Fruit fly (Drosophila melanogaster) whole organism, adult: ENCODE measurements around the gene mei-217.

ENCODE experiments used
- CG11617 ChIP-seq: fragments of 200-800 bp; sonication (Bioruptor generic); optimal IDR thresholded peaks from 2 replicates; lab custom pipeline; 2017; ENCODE audit warnings: mild to moderate bottlenecking, missing biosample characterization, missing genetic modification reagents, missing genetic modification characterization
- CG12768 ChIP-seq: fragments of 200-800 bp; sonication (Bioruptor generic); optimal IDR thresholded peaks from 2 replicates; lab custom pipeline; 2017; ENCODE audit warnings: missing biosample characterization, missing genetic modification characterization, mild to moderate bottlenecking, moderate library complexity, missing genetic modification reagents
- CG14711 ChIP-seq: fragments of 200-800 bp; sonication (Bioruptor generic); optimal IDR thresholded peaks from 2 replicates; lab custom pipeline; 2018; ENCODE audit warnings: missing biosample characterization, mild to moderate bottlenecking, missing genetic modification characterization, moderate library complexity
- CG1620 ChIP-seq: fragments of 200-800 bp; sonication (Bioruptor generic); optimal IDR thresholded peaks from 2 replicates; lab custom pipeline; 2016; ENCODE audit warnings: missing biosample characterization, missing genetic modification characterization
- CG33017 ChIP-seq: fragments of 200-800 bp; sonication (Bioruptor generic); optimal IDR thresholded peaks from 2 replicates; lab custom pipeline; 2018; ENCODE audit warnings: missing biosample characterization, mild to moderate bottlenecking, missing genetic modification characterization, moderate library complexity
- CG5204 ChIP-seq: fragments of 200-800 bp; sonication (Bioruptor generic); optimal IDR thresholded peaks from 2 replicates; lab custom pipeline; 2016; ENCODE audit warnings: missing biosample characterization, missing genetic modification characterization
- CG7045 ChIP-seq: fragments of 200-800 bp; sonication (Bioruptor generic); optimal IDR thresholded peaks from 2 replicates; lab custom pipeline; 2017; ENCODE audit warnings: missing biosample characterization, mild to moderate bottlenecking, missing genetic modification characterization
- CG7101 ChIP-seq: fragments of 200-800 bp; sonication (Bioruptor generic); optimal IDR thresholded peaks from 2 replicates; lab custom pipeline; 2018; ENCODE audit warnings: missing biosample characterization, mild to moderate bottlenecking, missing genetic modification characterization, moderate library complexity
- Clk ChIP-seq: fragments of 200-800 bp; sonication (Bioruptor generic); optimal IDR thresholded peaks from 2 replicates; lab custom pipeline; 2017; ENCODE audit warnings: missing biosample characterization, missing genetic modification characterization
- Crg-1 ChIP-seq: fragments of 200-800 bp; sonication (Bioruptor generic); optimal IDR thresholded peaks from 2 replicates; lab custom pipeline; 2016; ENCODE audit warnings: missing biosample characterization, missing genetic modification characterization
- Hr96 ChIP-seq: fragments of 200-800 bp; sonication (Bioruptor generic); optimal IDR thresholded peaks from 2 replicates; lab custom pipeline; 2016; ENCODE audit warnings: missing biosample characterization, missing genetic modification characterization
- Mnt ChIP-seq: fragments of 200-800 bp; sonication (Bioruptor generic); optimal IDR thresholded peaks from 2 replicates; lab custom pipeline; 2016; ENCODE audit warnings: missing biosample characterization, mild to moderate bottlenecking, missing genetic modification characterization
- bab1 ChIP-seq: fragments of 200-800 bp; sonication (Bioruptor generic); optimal IDR thresholded peaks from 3 replicates; lab custom pipeline; 2019; ENCODE audit warnings: missing biosample characterization, mild to moderate bottlenecking, missing genetic modification characterization, moderate library complexity
- cic ChIP-seq: fragments of 200-800 bp; sonication (Bioruptor generic); optimal IDR thresholded peaks from 2 replicates; lab custom pipeline; 2017; ENCODE audit warnings: missing biosample characterization, mild to moderate bottlenecking, missing genetic modification characterization, moderate library complexity
- cnc ChIP-seq, 2 experiments: fragments of >200 bp; optimal IDR thresholded peaks; 2 replicates each; lab custom pipeline; 2017
- kay ChIP-seq: fragments of 200-800 bp; sonication (Bioruptor generic); peaks from one replicate; lab custom pipeline; 2016; ENCODE audit warnings: missing biosample characterization, missing genetic modification characterization, borderline replicate concordance
- ovo ChIP-seq: fragments of 200-800 bp; sonication (Bioruptor generic); optimal IDR thresholded peaks from 2 replicates; lab custom pipeline; 2016; ENCODE audit warnings: missing biosample characterization, missing genetic modification characterization
- pad ChIP-seq: fragments of 200-800 bp; sonication (Bioruptor generic); optimal IDR thresholded peaks from 3 replicates; lab custom pipeline; 2017; ENCODE audit warnings: missing biosample characterization, missing genetic modification characterization, mild to moderate bottlenecking, moderate library complexity, missing genetic modification reagents
- tj ChIP-seq: fragments of 200-800 bp; sonication (Bioruptor generic); optimal IDR thresholded peaks from 3 replicates; lab custom pipeline; 2017; ENCODE audit warnings: missing biosample characterization, mild to moderate bottlenecking, missing genetic modification characterization, moderate library complexity
- toe ChIP-seq: fragments of 200-800 bp; sonication (Bioruptor generic); optimal IDR thresholded peaks from 2 replicates; lab custom pipeline; 2016; ENCODE audit warnings: missing biosample characterization, missing genetic modification characterization

mei-217 gene

dm6 chrX:17093431-17093830 is 49.4 kb downstream of the mei-217 start:
- TF ChIP-seq pad (no peak), cnc (optimal IDR thresholded peaks at IDR 0.05; lab: Kevin White, UChicago) (no peak), Mnt (GFP tag; lab: Kevin White, UChicago) (no peak), CG12768 (no peak), tj (GFP tag; lab: Kevin White, UChicago) (no peak), CG14711 (tag; lab: Kevin White, UChicago) (no peak), Clk (GFP tag; lab: Kevin White, UChicago) (no peak), Hr96 (no peak), CG11617 (GFP tag; lab: Kevin White, UChicago) (no peak), CG7101 (tag; lab: Kevin White, UChicago) (no peak), CG7045 (no peak), cic (no peak), CG33017 (tag; lab: Kevin White, UChicago) (no peak), Crg-1 (GFP tag; lab: Kevin White, UChicago) (no peak), CG5204 (GFP tag; lab: Kevin White, UChicago) (no peak)

dm6 chrX:17091062-17091904 is 51.5 kb downstream of the mei-217 start, which contains the start of the genes CG16700 and CG4991:
TSS of gene CG16700 (plus strand) at chrX:17091854.
TSS of gene CG4991 (plus strand) at chrX:17091854.
- no peak for TF ChIP-seq cic
- TF ChIP-seq CG14711 (tag; lab: Kevin White, UChicago): peak; percentile 54
- TF ChIP-seq CG5204 (GFP tag; lab: Kevin White, UChicago): no peak
- TF ChIP-seq Hr96: no peak
- TF ChIP-seq ovo (GFP tag; lab: Kevin White, UChicago): no peak
- peak; percentile 82 for TF ChIP-seq CG11617 (GFP tag; lab: Kevin White, UChicago)
- TF ChIP-seq CG7101 (tag; lab: Kevin White, UChicago): peak; percentile 70
- TF ChIP-seq kay: no peak
- TF ChIP-seq Mnt (GFP tag; lab: Kevin White, UChicago): no peak
- TF ChIP-seq bab1: peak; percentile 61
- TF ChIP-seq Clk (GFP tag; lab: Kevin White, UChicago): no peak
- peak; percentile 32 for TF ChIP-seq CG7045
- no peak for TF ChIP-seq toe (GFP tag; lab: Kevin White, UChicago)
- TF ChIP-seq tj (GFP tag; lab: Kevin White, UChicago): peak; percentile 36
- peak; percentile 63 for TF ChIP-seq CG33017 (tag; lab: Kevin White, UChicago)
- TF ChIP-seq pad: peak; percentile 60
- TF ChIP-seq CG12768: peak; percentile 21
- TF ChIP-seq CG1620 (GFP tag; lab: Kevin White, UChicago): no peak
- no peak for TF ChIP-seq cnc (optimal IDR thresholded peaks at IDR 0.05; lab: Kevin White, UChicago)
- no peak for TF ChIP-seq Crg-1 (GFP tag; lab: Kevin White, UChicago)

- no peak for TF ChIP-seq CG7045
- TF ChIP-seq Clk (GFP tag; lab: Kevin White, UChicago): no peak
- no peak for TF ChIP-seq toe (GFP tag; lab: Kevin White, UChicago)
- TF ChIP-seq CG12768: no peak
- no peak for TF ChIP-seq cic
- no peak for TF ChIP-seq CG5204 (GFP tag; lab: Kevin White, UChicago)
- no peak for TF ChIP-seq CG7101 (tag; lab: Kevin White, UChicago)
- TF ChIP-seq CG33017 (tag; lab: Kevin White, UChicago): no peak
- no peak for TF ChIP-seq cnc (optimal IDR thresholded peaks at IDR 0.05; lab: Kevin White, UChicago)
Observed at dm6 chrX:17090585-17090984, 52.2 kb downstream of the mei-217 start.

- TF ChIP-seq kay (no peak), CG12768 (no peak), Clk (GFP tag; lab: Kevin White, UChicago) (no peak), CG1620 (GFP tag; lab: Kevin White, UChicago) (no peak), CG5204 (GFP tag; lab: Kevin White, UChicago) (no peak), pad (no peak), CG14711 (tag; lab: Kevin White, UChicago) (no peak)
Observed at dm6 chrX:17087575-17087974, 55.2 kb downstream of the mei-217 start, which contains the start of gene CG8945. TSS of gene CG8945 (minus strand) at chrX:17087675.
